Worm (Caenorhabditis elegans) whole organism, young adult: Measurements from ENCODE around the gene srh-102.

Experiments
- C17E4.6 ChIP-seq: fragments of 200-800 bp; sonication (Bioruptor generic); IDR thresholded peaks from 2 replicates; pipeline ENCODE4 v1.3.6; 2022; ENCODE audit warnings: missing genetic modification reagents, missing genetic modification characterization, missing compliant biosample characterization
- F49E8.2 ChIP-seq: sonication (generic microtip); optimal IDR thresholded peaks from 3 replicates; lab custom pipeline; 2017; ENCODE audit warnings: missing genetic modification characterization, mild to moderate bottlenecking, missing compliant biosample characterization, antibody characterized with exemption, moderate library complexity; ENCODE audit not compliant: insufficient read depth
- T07F8.4 ChIP-seq: sonication (generic microtip); optimal IDR thresholded peaks from 2 replicates; lab custom pipeline; 2016; ENCODE audit warnings: mild to moderate bottlenecking, missing genetic modification characterization, moderate library complexity, missing compliant biosample characterization
- Y56A3A.18 ChIP-seq: fragments of 200-800 bp; sonication (Bioruptor generic); IDR thresholded peaks from 2 replicates; pipeline ENCODE4 v1.3.6; 2022; ENCODE audit warnings: missing genetic modification reagents, missing genetic modification characterization, missing compliant biosample characterization
- ama-1 ChIP-seq, 3 experiments: fragments of 150-350 bp in 1 of 3; sonication (generic microtip) in 2 of 3; optimal IDR thresholded peaks; 2 replicates each; lab custom pipeline; 2014 to 2018; ENCODE audit warnings: missing biosample characterization in 2 of 3, missing genetic modification characterization in 2 of 3, missing genetic modification reagents in 2 of 3
- attf-5 ChIP-seq: fragments of 200-800 bp; sonication (Bioruptor generic); optimal IDR thresholded peaks from 2 replicates; lab custom pipeline; 2018; ENCODE audit warnings: mild to moderate bottlenecking, missing genetic modification characterization, missing compliant biosample characterization
- ets-4 ChIP-seq: fragments of 200-800 bp; sonication (Bioruptor generic); optimal IDR thresholded peaks from 2 replicates; lab custom pipeline; 2018; ENCODE audit warnings: mild to moderate bottlenecking, missing genetic modification characterization, missing compliant biosample characterization
- fkh-3 ChIP-seq: sonication (generic microtip); optimal IDR thresholded peaks from 2 replicates; lab custom pipeline; 2016; ENCODE audit warnings: mild to moderate bottlenecking, missing genetic modification characterization, missing compliant biosample characterization
- mcd-1 ChIP-seq: fragments of 200-800 bp; sonication (Bioruptor generic); IDR thresholded peaks from 2 replicates; pipeline ENCODE4 v1.3.6; 2022; ENCODE audit warnings: missing genetic modification reagents, missing genetic modification characterization, missing compliant biosample characterization
- mes-4 ChIP-seq: sonication (generic microtip); optimal IDR thresholded peaks from 2 replicates; lab custom pipeline; 2016; ENCODE audit warnings: missing genotype, missing genetic modification characterization, missing compliant biosample characterization
- snpc-4 ChIP-seq, 5 experiments: fragments of 150-350 bp in 1 of 5; sonication (generic microtip) in 4 of 5; optimal IDR thresholded peaks; 2 replicates each; lab custom pipeline; 2014 to 2018; ENCODE audit warnings: missing genetic modification characterization in 5 of 5, missing biosample characterization in 3 of 5, antibody characterized with exemption in 2 of 5, mild to moderate bottlenecking in 2 of 5, missing compliant biosample characterization in 2 of 5, missing genotype in 2 of 5, moderate library complexity in 2 of 5, missing genetic modification reagents in 1 of 5
- sptf-2 ChIP-seq: fragments of 200-800 bp; sonication (Bioruptor generic); optimal IDR thresholded peaks from 2 replicates; lab custom pipeline; 2018; ENCODE audit warnings: mild to moderate bottlenecking, missing genetic modification characterization, missing compliant biosample characterization
- ztf-25 ChIP-seq: fragments of 200-800 bp; sonication (Bioruptor generic); IDR thresholded peaks from 2 replicates; pipeline ENCODE4 v1.3.6; 2022; ENCODE audit warnings: missing genetic modification reagents, missing genetic modification characterization, missing compliant biosample characterization

ce11 chrV:17211989-17212731, 46.9 kb upstream of the srh-102 start, which contains the start of gene srh-236:
- no peak for TF ChIP-seq F49E8.2 (tag; lab: Kevin White, UChicago)
- no peak for TF ChIP-seq ztf-25
- TF ChIP-seq sptf-2 (GFP tag; lab: Kevin White, UChicago), result no peak
- TF ChIP-seq ama-1 (optimal IDR thresholded peaks at IDR 0.05; lab: Kevin White, UChicago), result no peak
- no peak for TF ChIP-seq ama-1 (GFP tag; optimal IDR thresholded peaks at IDR 0.05; lab: Kevin White, UChicago)
- TF ChIP-seq mes-4, result no peak
- TF ChIP-seq C17E4.6 (GFP tag; lab: Robert Waterston, UW), result no peak
- TF ChIP-seq ets-4 (GFP tag; lab: Kevin White, UChicago), result no peak
- TF ChIP-seq fkh-3, result no peak
- no peak for TF ChIP-seq attf-5 (GFP tag; lab: Kevin White, UChicago)
- TF ChIP-seq T07F8.4 (tag; lab: Kevin White, UChicago), result no peak
- no peak for TF ChIP-seq mcd-1 (GFP tag; lab: Robert Waterston, UW)
- TF ChIP-seq snpc-4 (GFP tag; optimal IDR thresholded peaks at IDR 0.05; lab: Kevin White, UChicago), result no peak
- TF ChIP-seq snpc-4 (tag; optimal IDR thresholded peaks at IDR 0.05; lab: Kevin White, UChicago), result peak in 2 of 4 experiments; percentile 35
- TF ChIP-seq Y56A3A.18 (GFP tag; lab: Robert Waterston, UW), result no peak
